Worm (Caenorhabditis elegans) whole organism, midembryonic: ENCODE results near the gene abhd-5.2.

ENCODE experiments used
- flt-1 ChIP-seq: fragments of 200-800 bp; sonication (Bioruptor generic); IDR thresholded peaks from 2 replicates; pipeline ENCODE4 v1.3.6; 2022; ENCODE audit warnings: missing genetic modification characterization, missing compliant biosample characterization
- klf-2 ChIP-seq: fragments of 200-800 bp; sonication (Bioruptor generic); conservative IDR thresholded peaks from 2 replicates; pipeline ENCODE4 v1.3.6; 2022; ENCODE audit warnings: missing genetic modification reagents, missing genetic modification characterization, missing compliant biosample characterization

DNA sequence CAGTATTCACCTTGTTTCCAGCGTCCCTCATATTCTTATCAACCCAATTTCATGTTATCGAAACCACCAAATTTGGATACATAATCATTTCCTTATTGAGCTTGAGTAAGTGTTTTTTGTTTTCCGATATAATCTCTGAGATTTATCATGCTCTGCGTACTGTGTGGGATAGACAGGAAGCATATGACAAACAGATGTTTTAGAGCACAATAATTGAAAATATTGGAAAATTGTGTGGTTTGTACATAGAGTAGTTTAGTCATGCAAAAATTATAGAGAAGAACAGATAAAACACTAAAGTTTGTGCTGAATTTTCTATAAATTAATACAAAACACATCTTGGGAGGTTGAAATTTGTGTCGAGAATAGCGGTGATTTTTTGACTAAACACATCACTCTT, 24.2 kb downstream of the abhd-5.2 start:
- TF ChIP-seq flt-1 (no peak), klf-2 (GFP tag; lab: Robert Waterston, UW) (no peak)
